Worm (Caenorhabditis elegans): ENCODE measurements around the gene srab-9.

srab-9 gene

DNA sequence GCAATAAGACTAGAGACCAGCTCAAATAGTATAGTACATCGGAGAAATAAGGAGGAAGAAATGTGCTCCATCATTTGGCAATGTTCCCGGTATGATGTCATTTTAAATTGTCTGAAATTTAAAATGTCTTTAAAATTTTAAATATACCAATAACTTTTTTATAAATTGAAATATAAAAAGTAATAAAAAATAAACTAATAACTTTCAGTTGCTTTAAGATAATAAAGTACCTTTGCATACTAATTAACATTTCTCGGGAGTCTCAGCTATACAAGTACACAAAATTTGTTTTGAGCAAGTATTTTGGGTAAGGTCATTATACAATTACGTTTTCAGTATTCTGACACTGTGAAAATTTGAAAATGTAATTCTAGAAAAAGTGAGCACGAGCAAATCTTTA lies 10.8 kb upstream of the srab-9 start, which contains the start of gene srab-6:
Gene srab-6, minus strand, starts transcription at position 101 of the 400 bp plus-strand sequence.
- TF ChIP-seq sptf-1 (tag; optimal IDR thresholded peaks at IDR 0.05), result no peak
- no peak for TF ChIP-seq zag-1 (tag; optimal IDR thresholded peaks at IDR 0.05)
- TF ChIP-seq lin-14 (GFP tag; optimal IDR thresholded peaks at IDR 0.05), result no peak
- TF ChIP-seq fos-1 (tag; optimal IDR thresholded peaks at IDR 0.05), result no peak
- TF ChIP-seq dsc-1 (tag; optimal IDR thresholded peaks at IDR 0.05), result no peak
- no peak for TF ChIP-seq ceh-63 (GFP tag; optimal IDR thresholded peaks at IDR 0.05)
- no peak for TF ChIP-seq lin-15B (tag; optimal IDR thresholded peaks at IDR 0.05)
- no peak for TF ChIP-seq elt-3 (tag; optimal IDR thresholded peaks at IDR 0.05)
- no peak for TF ChIP-seq ceh-90 (tag; optimal IDR thresholded peaks at IDR 0.05)
- no peak for TF ChIP-seq F16B12.6 (tag; optimal IDR thresholded peaks at IDR 0.05)
- TF ChIP-seq nhr-71 (tag; optimal IDR thresholded peaks at IDR 0.05), result no peak
- TF ChIP-seq pag-3 (tag; optimal IDR thresholded peaks at IDR 0.05; ENCODE audit: borderline replicate concordance, insufficient read depth), result no peak

DNA sequence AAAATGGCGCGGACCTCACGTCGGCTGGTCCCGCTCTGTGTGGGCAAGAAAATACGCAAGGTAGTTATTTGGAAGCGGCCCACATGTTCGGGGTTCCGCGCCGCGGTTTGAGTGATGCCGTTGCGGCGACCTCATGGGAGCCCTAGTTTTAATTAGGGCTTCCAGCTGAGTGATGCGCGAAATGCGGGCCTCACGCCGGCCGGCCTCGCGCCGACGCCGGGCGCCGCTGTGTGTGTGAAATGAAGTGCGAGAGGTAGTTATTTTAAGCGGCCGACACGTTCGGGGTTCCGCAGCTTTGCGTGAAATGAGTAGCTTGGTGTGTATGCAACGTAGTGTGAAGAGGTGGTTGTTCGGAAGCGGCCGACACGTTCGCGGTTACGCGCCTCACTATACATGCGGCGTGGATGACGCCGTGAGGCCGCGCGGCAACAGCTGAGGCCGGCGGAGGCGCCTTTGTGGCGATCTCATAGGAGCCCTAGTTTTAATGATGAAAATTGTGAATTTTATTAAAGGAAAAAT lies 8.9 kb upstream of the srab-9 start:
- TF ChIP-seq C16A3.4 (tag; optimal IDR thresholded peaks at IDR 0.05) (no peak), pag-3 (tag; optimal IDR thresholded peaks at IDR 0.05; ENCODE audit: borderline replicate concordance, insufficient read depth) (no peak), swsn-7 (tag; optimal IDR thresholded peaks at IDR 0.05) (no peak), blmp-1 (tag; optimal IDR thresholded peaks at IDR 0.05) (no peak), jun-1 (tag; optimal IDR thresholded peaks at IDR 0.05) (no peak), unc-98 (GFP tag; IDR thresholded peaks at IDR 0.05) (no peak), irx-1 (tag; optimal IDR thresholded peaks at IDR 0.05) (no peak), ztf-11 (tag; optimal IDR thresholded peaks at IDR 0.05) (no peak), dpl-1 (GFP tag; optimal IDR thresholded peaks at IDR 0.05) (no peak), sptf-1 (tag; optimal IDR thresholded peaks at IDR 0.05) (no peak), mep-1 (tag; optimal IDR thresholded peaks at IDR 0.05) (no peak)

DNA sequence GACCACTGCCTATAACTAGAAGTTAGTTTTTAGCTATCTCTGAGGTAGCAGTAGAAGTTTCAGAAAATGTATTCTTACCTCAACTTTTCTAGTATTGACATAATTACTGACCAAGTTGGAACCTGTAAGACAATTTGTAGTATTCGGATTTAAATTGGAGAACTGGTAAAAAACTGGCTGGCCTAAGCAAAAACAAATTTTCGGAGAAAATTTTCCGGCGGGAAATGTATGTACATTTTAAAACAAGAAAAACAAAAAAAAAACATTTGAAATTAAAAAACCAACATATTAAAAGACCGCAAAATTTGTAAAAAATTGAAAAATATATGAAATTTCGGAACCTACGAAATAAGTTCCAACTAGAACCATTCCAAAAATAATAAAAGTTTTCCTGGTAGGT lies 5.8 kb upstream of the srab-9 start, which contains the start of gene srab-11:
Gene srab-11, minus strand, starts transcription at position 101 of the 400 bp plus-strand sequence.
- no peak for TF ChIP-seq nhr-20 (tag; optimal IDR thresholded peaks at IDR 0.05)
- TF ChIP-seq hlh-4 (tag; optimal IDR thresholded peaks at IDR 0.05), result no peak
- no peak for TF ChIP-seq nhr-28 (tag; optimal IDR thresholded peaks at IDR 0.05)
- TF ChIP-seq tlp-1 (tag; optimal IDR thresholded peaks at IDR 0.05), result no peak
- TF ChIP-seq jun-1 (tag; optimal IDR thresholded peaks at IDR 0.05), result no peak
- no peak for TF ChIP-seq nhr-84 (tag; optimal IDR thresholded peaks at IDR 0.05)
- TF ChIP-seq nhr-237 (tag; optimal IDR thresholded peaks at IDR 0.05), result no peak
- no peak for TF ChIP-seq aly-2 (tag; optimal IDR thresholded peaks at IDR 0.05)
- no peak for TF ChIP-seq nhr-11 (tag; optimal IDR thresholded peaks at IDR 0.05)

DNA sequence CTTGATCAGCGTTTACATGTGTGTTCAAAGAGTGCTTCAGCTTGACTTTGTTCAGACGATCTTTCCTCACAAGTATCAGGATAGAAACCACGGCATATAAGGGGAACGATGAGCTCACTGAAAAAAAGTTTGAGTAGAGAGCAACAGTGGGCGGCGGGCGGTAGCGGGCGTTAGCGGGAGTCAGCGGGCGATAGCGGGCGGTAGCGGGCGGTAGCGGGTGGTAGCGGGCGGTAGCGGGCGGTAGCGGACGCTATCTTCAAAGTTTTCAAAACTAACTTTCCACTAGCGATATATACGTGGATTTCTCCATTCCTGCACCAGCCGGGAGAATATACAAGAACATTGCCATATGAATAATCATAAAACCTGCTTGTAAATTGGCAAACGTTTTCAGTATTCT lies 4.2 kb upstream of the srab-9 start:
- TF ChIP-seq ets-5 (GFP tag; IDR thresholded peaks at IDR 0.05) (no peak), nhr-28 (tag; optimal IDR thresholded peaks at IDR 0.05) (no peak), tbx-2 (tag; optimal IDR thresholded peaks at IDR 0.05) (no peak), snpc-4 (tag; optimal IDR thresholded peaks at IDR 0.05) (no peak), fkh-8 (tag; optimal IDR thresholded peaks at IDR 0.05) (no peak), unc-62 (GFP tag; optimal IDR thresholded peaks at IDR 0.05) (no peak), C16A3.4 (tag; optimal IDR thresholded peaks at IDR 0.05) (no peak), lsy-2 (tag; optimal IDR thresholded peaks at IDR 0.05) (no peak), nhr-20 (tag; optimal IDR thresholded peaks at IDR 0.05) (no peak), ztf-4 (tag; optimal IDR thresholded peaks at IDR 0.05) (no peak), efl-3 (GFP tag; optimal IDR thresholded peaks at IDR 0.05) (no peak), nhr-19 (GFP tag; conservative IDR thresholded peaks at IDR 0.05) (no peak), rnt-1 (tag; optimal IDR thresholded peaks at IDR 0.05) (no peak)

Measured in whole organism, L1 larva.